Fruit fly (Drosophila melanogaster) whole organism, prepupa: ENCODE results near the gene CG44037.

Experiments used
- CG15336 ChIP-seq: fragments of 200-800 bp; sonication (Bioruptor generic); IDR thresholded peaks from 2 replicates; pipeline ENCODE4 v1.3.6; 2022; ENCODE audit warnings: missing biosample characterization, missing genetic modification characterization
- CG3032 ChIP-seq: fragments of 200-800 bp; optimal IDR thresholded peaks from 2 replicates; lab custom pipeline; 2019; ENCODE audit warnings: missing biosample characterization, mild to moderate bottlenecking, missing genetic modification characterization, moderate library complexity
- CG6163 ChIP-seq: fragments of 200-800 bp; sonication (Bioruptor generic); IDR thresholded peaks from 3 replicates; pipeline ENCODE4 v1.3.6; 2022; ENCODE audit warnings: missing biosample characterization, missing genetic modification characterization
- CG6792 ChIP-seq: fragments of 200-800 bp; sonication (Bioruptor generic); optimal IDR thresholded peaks from 3 replicates; lab custom pipeline; 2016; ENCODE audit warnings: missing biosample characterization, missing genetic modification characterization
- CG7368 ChIP-seq: fragments of 200-800 bp; sonication (Bioruptor generic); optimal IDR thresholded peaks from 3 replicates; lab custom pipeline; 2016; ENCODE audit warnings: missing biosample characterization, missing genetic modification characterization
- CG8632 ChIP-seq: fragments of 200-800 bp; sonication (Bioruptor generic); optimal IDR thresholded peaks from 3 replicates; lab custom pipeline; 2016; ENCODE audit warnings: missing biosample characterization, missing genetic modification characterization
- Eip93F ChIP-seq: fragments of 200-800 bp; sonication (Bioruptor generic); optimal IDR thresholded peaks from 2 replicates; lab custom pipeline; 2016; ENCODE audit warnings: missing biosample characterization, mild to moderate bottlenecking, missing genetic modification characterization
- achi ChIP-seq: fragments of 200-800 bp; sonication (Bioruptor generic); optimal IDR thresholded peaks from 3 replicates; lab custom pipeline; 2016; ENCODE audit warnings: missing biosample characterization, missing genetic modification characterization
- spab ChIP-seq: fragments of 200-800 bp; sonication (Bioruptor generic); optimal IDR thresholded peaks from 2 replicates; lab custom pipeline; 2017; ENCODE audit warnings: missing biosample characterization, mild to moderate bottlenecking, missing genetic modification characterization, missing genetic modification reagents

- no peak for TF ChIP-seq CG8632 (GFP tag; lab: Kevin White, UChicago)
- TF ChIP-seq CG6792 = no peak
- TF ChIP-seq Eip93F (GFP tag; lab: Kevin White, UChicago) = no peak
- no peak for TF ChIP-seq CG15336
- TF ChIP-seq CG3032 (tag; lab: Kevin White, UChicago) = no peak
- TF ChIP-seq CG6163 = no peak
- no peak for TF ChIP-seq spab (GFP tag; lab: Kevin White, UChicago)
- TF ChIP-seq achi = no peak
- no peak for TF ChIP-seq CG7368 (GFP tag; lab: Kevin White, UChicago)
Measured at dm6 chr3R:12290466-12291237, 32.1 kb downstream of the CG44037 start.
